Worm (Caenorhabditis elegans): ENCODE data around the gene cutl-18.

ce11 chrV:11346912-11347311, 30.2 kb upstream of the cutl-18 start, which contains the start of gene grl-7:
- no peak for TF ChIP-seq fkh-10 (GFP tag; optimal IDR thresholded peaks at IDR 0.05)
- TF ChIP-seq nhr-76 (tag; optimal IDR thresholded peaks at IDR 0.05), result no peak
- TF ChIP-seq ztf-11 (tag; optimal IDR thresholded peaks at IDR 0.05), result no peak
- TF ChIP-seq ceh-82 (tag; optimal IDR thresholded peaks at IDR 0.05), result no peak
- no peak for TF ChIP-seq pha-4 (tag; optimal IDR thresholded peaks at IDR 0.05)
